Worm (Caenorhabditis elegans) whole organism, late embryonic: ENCODE results near the gene nmgp-1.

Source experiments
- F13H6.1 ChIP-seq: sonication (generic microtip); optimal IDR thresholded peaks from 2 replicates; lab custom pipeline; 2016; ENCODE audit warnings: missing genetic modification characterization, missing compliant biosample characterization
- ceh-2 ChIP-seq: sonication (generic microtip); optimal IDR thresholded peaks from 2 replicates; lab custom pipeline; 2016; ENCODE audit warnings: missing genotype, missing genetic modification characterization, missing compliant biosample characterization
- ceh-22 ChIP-seq: sonication (generic microtip); optimal IDR thresholded peaks from 2 replicates; lab custom pipeline; 2017; ENCODE audit warnings: missing biosample characterization, missing genetic modification characterization
- ceh-6 ChIP-seq: fragments of 200-800 bp; sonication (Bioruptor generic); optimal IDR thresholded peaks from 2 replicates; lab custom pipeline; 2018; ENCODE audit warnings: mild to moderate bottlenecking, missing genetic modification characterization, missing compliant biosample characterization
- dve-1 ChIP-seq: sonication (generic microtip); optimal IDR thresholded peaks from 2 replicates; lab custom pipeline; 2017; ENCODE audit warnings: antibody characterized with exemption, mild to moderate bottlenecking, missing genetic modification characterization, missing compliant biosample characterization
- fkh-10 ChIP-seq: fragments of 150-350 bp; optimal IDR thresholded peaks from 2 replicates; lab custom pipeline; 2014; ENCODE audit warnings: missing biosample characterization, missing genetic modification reagents, missing genetic modification characterization
- hlh-8 ChIP-seq: sonication (generic microtip); optimal IDR thresholded peaks from 2 replicates; lab custom pipeline; 2016; ENCODE audit warnings: missing genotype, missing genetic modification characterization, missing compliant biosample characterization
- ref-2 ChIP-seq: sonication (generic microtip); optimal IDR thresholded peaks from 2 replicates; lab custom pipeline; 2016; ENCODE audit warnings: missing genetic modification characterization, missing compliant biosample characterization
- sdc-2 ChIP-seq: sonication (generic microtip); optimal IDR thresholded peaks from 2 replicates; lab custom pipeline; 2016; ENCODE audit warnings: missing genotype, missing genetic modification characterization, missing compliant biosample characterization
- unc-55 ChIP-seq: sonication (generic microtip); optimal IDR thresholded peaks from 2 replicates; lab custom pipeline; 2017; ENCODE audit warnings: missing biosample characterization, missing genetic modification reagents, missing genetic modification characterization

- no peak for TF ChIP-seq fkh-10 (GFP tag; lab: Kevin White, UChicago)
- no peak for TF ChIP-seq F13H6.1 (tag; lab: Kevin White, UChicago)
- TF ChIP-seq ceh-2 (tag; lab: Kevin White, UChicago): no peak
- no peak for TF ChIP-seq ceh-6 (GFP tag; lab: Kevin White, UChicago)
- no peak for TF ChIP-seq unc-55 (GFP tag; lab: Kevin White, UChicago)
- TF ChIP-seq ref-2: no peak
- TF ChIP-seq ceh-22 (tag; lab: Kevin White, UChicago): no peak
- no peak for TF ChIP-seq hlh-8 (tag; lab: Kevin White, UChicago)
- TF ChIP-seq sdc-2 (tag; lab: Kevin White, UChicago): no peak
- no peak for TF ChIP-seq dve-1
Observed at ce11 chrII:6286865-6287264, 26.2 kb downstream of the nmgp-1 start, which contains the start of gene F13H8.6.
